Worm (Caenorhabditis elegans): ENCODE results near the gene C09E7.8.
A peak's percentile ranks its signal among the peaks of the same experiment; 100 is the strongest.

Gene C09E7.8

ce11 chrIII:6558487-6558886 is at the start of gene C09E7.8:
C09E7.8 (minus strand) TSS chrIII:6558587.
- TF ChIP-seq pes-1 (GFP tag; IDR thresholded peaks at IDR 0.05): no peak
- no peak for TF ChIP-seq sea-1 (GFP tag; conservative IDR thresholded peaks at IDR 0.05)
- TF ChIP-seq ceh-13 (GFP tag; optimal IDR thresholded peaks at IDR 0.05): no peak
- no peak for TF ChIP-seq aly-1 (tag; optimal IDR thresholded peaks at IDR 0.05)
- no peak for TF ChIP-seq ceh-36 (tag; optimal IDR thresholded peaks at IDR 0.05)
- TF ChIP-seq hnd-1 (tag; optimal IDR thresholded peaks at IDR 0.05): no peak
- no peak for TF ChIP-seq ets-7 (tag; optimal IDR thresholded peaks at IDR 0.05)
- no peak for TF ChIP-seq flt-1 (GFP tag; IDR thresholded peaks at IDR 0.05)
- TF ChIP-seq B0310.2 (tag; optimal IDR thresholded peaks at IDR 0.05): no peak
- no peak for TF ChIP-seq tbx-11 (GFP tag; IDR thresholded peaks at IDR 0.05)

ce11 chrIII:6607646-6608045 is 49.3 kb upstream of the C09E7.8 start:
- TF ChIP-seq ama-1 (optimal IDR thresholded peaks at IDR 0.05): no peak

- TF ChIP-seq F13C5.2 (tag; optimal IDR thresholded peaks at IDR 0.05) (no peak), ets-7 (tag; optimal IDR thresholded peaks at IDR 0.05) (no peak), ceh-36 (tag; optimal IDR thresholded peaks at IDR 0.05) (no peak), ama-1 (optimal IDR thresholded peaks at IDR 0.05) (no peak), tbx-37 (GFP tag; conservative IDR thresholded peaks at IDR 0.05) (no peak), tbx-11 (GFP tag; IDR thresholded peaks at IDR 0.05) (no peak), flt-1 (GFP tag; IDR thresholded peaks at IDR 0.05) (no peak), scrt-1 (GFP tag; IDR thresholded peaks at IDR 0.05) (no peak), hnd-1 (tag; optimal IDR thresholded peaks at IDR 0.05) (no peak), ceh-13 (GFP tag; optimal IDR thresholded peaks at IDR 0.05) (no peak), B0310.2 (tag; optimal IDR thresholded peaks at IDR 0.05) (no peak), aly-1 (tag; optimal IDR thresholded peaks at IDR 0.05) (no peak), hmg-4 (GFP tag; optimal IDR thresholded peaks at IDR 0.05) (no peak)
Measured at ce11 chrIII:6607067-6607466, 48.7 kb upstream of the C09E7.8 start.

ce11 chrIII:6606641-6607040 is 48.3 kb upstream of the C09E7.8 start:
- no peak for TF ChIP-seq flt-1 (GFP tag; IDR thresholded peaks at IDR 0.05)
- TF ChIP-seq hmbx-1 (tag; optimal IDR thresholded peaks at IDR 0.05): no peak
- TF ChIP-seq ceh-36 (tag; optimal IDR thresholded peaks at IDR 0.05): no peak
- no peak for TF ChIP-seq scrt-1 (GFP tag; IDR thresholded peaks at IDR 0.05)
- TF ChIP-seq hnd-1 (tag; optimal IDR thresholded peaks at IDR 0.05): no peak
- no peak for TF ChIP-seq pes-1 (GFP tag; IDR thresholded peaks at IDR 0.05)
- TF ChIP-seq tbx-11 (GFP tag; IDR thresholded peaks at IDR 0.05): no peak
- no peak for TF ChIP-seq sea-1 (GFP tag; conservative IDR thresholded peaks at IDR 0.05)
- no peak for TF ChIP-seq ama-1 (optimal IDR thresholded peaks at IDR 0.05)
- no peak for TF ChIP-seq aly-1 (tag; optimal IDR thresholded peaks at IDR 0.05)
- no peak for TF ChIP-seq ceh-13 (GFP tag; optimal IDR thresholded peaks at IDR 0.05)
- TF ChIP-seq hmg-4 (GFP tag; optimal IDR thresholded peaks at IDR 0.05): no peak
- TF ChIP-seq ets-7 (tag; optimal IDR thresholded peaks at IDR 0.05): no peak
- TF ChIP-seq F13C5.2 (tag; optimal IDR thresholded peaks at IDR 0.05): no peak
- TF ChIP-seq B0310.2 (tag; optimal IDR thresholded peaks at IDR 0.05): no peak
- TF ChIP-seq tbx-37 (GFP tag; conservative IDR thresholded peaks at IDR 0.05): no peak

- TF ChIP-seq aly-1 (tag; optimal IDR thresholded peaks at IDR 0.05) (no peak), F13C5.2 (tag; optimal IDR thresholded peaks at IDR 0.05) (peak; percentile 34)
Measured at ce11 chrIII:6606022-6606467, 47.7 kb upstream of the C09E7.8 start.

ce11 chrIII:6605442-6605992 is 47.1 kb upstream of the C09E7.8 start:
- TF ChIP-seq ceh-13 (GFP tag; optimal IDR thresholded peaks at IDR 0.05) (no peak), tbx-11 (GFP tag; IDR thresholded peaks at IDR 0.05) (no peak), flt-1 (GFP tag; IDR thresholded peaks at IDR 0.05) (no peak), scrt-1 (GFP tag; IDR thresholded peaks at IDR 0.05) (no peak), sea-1 (GFP tag; conservative IDR thresholded peaks at IDR 0.05) (no peak), tra-4 (tag; optimal IDR thresholded peaks at IDR 0.05) (no peak), ets-7 (tag; optimal IDR thresholded peaks at IDR 0.05) (no peak), aly-1 (tag; optimal IDR thresholded peaks at IDR 0.05) (no peak), hmg-4 (GFP tag; optimal IDR thresholded peaks at IDR 0.05) (no peak), hnd-1 (tag; optimal IDR thresholded peaks at IDR 0.05) (no peak), tbx-37 (GFP tag; conservative IDR thresholded peaks at IDR 0.05) (no peak), ceh-36 (tag; optimal IDR thresholded peaks at IDR 0.05) (no peak), ama-1 (optimal IDR thresholded peaks at IDR 0.05) (no peak), B0310.2 (tag; optimal IDR thresholded peaks at IDR 0.05) (no peak), hmbx-1 (tag; optimal IDR thresholded peaks at IDR 0.05) (no peak), F13C5.2 (tag; optimal IDR thresholded peaks at IDR 0.05) (no peak), pes-1 (GFP tag; IDR thresholded peaks at IDR 0.05) (no peak)

ce11 chrIII:6604317-6604716 is 45.9 kb upstream of the C09E7.8 start:
- TF ChIP-seq pes-1 (GFP tag; IDR thresholded peaks at IDR 0.05): no peak
- TF ChIP-seq B0310.2 (tag; optimal IDR thresholded peaks at IDR 0.05): no peak
- TF ChIP-seq sea-1 (GFP tag; conservative IDR thresholded peaks at IDR 0.05): no peak
- TF ChIP-seq tbx-37 (GFP tag; conservative IDR thresholded peaks at IDR 0.05): no peak

ce11 chrIII:6603185-6603584 is 44.8 kb upstream of the C09E7.8 start:
- TF ChIP-seq tbx-37 (GFP tag; conservative IDR thresholded peaks at IDR 0.05) (no peak), tra-4 (tag; optimal IDR thresholded peaks at IDR 0.05) (no peak), F13C5.2 (tag; optimal IDR thresholded peaks at IDR 0.05) (no peak), sea-1 (GFP tag; conservative IDR thresholded peaks at IDR 0.05) (no peak), ceh-13 (GFP tag; optimal IDR thresholded peaks at IDR 0.05) (no peak), hmbx-1 (tag; optimal IDR thresholded peaks at IDR 0.05) (no peak), scrt-1 (GFP tag; IDR thresholded peaks at IDR 0.05) (no peak), hnd-1 (tag; optimal IDR thresholded peaks at IDR 0.05) (no peak), ets-7 (tag; optimal IDR thresholded peaks at IDR 0.05) (no peak), hmg-4 (GFP tag; optimal IDR thresholded peaks at IDR 0.05) (no peak)

All from whole organism, early embryonic.